Worm (Caenorhabditis elegans): ENCODE data around the gene F33D4.4.
A peak's percentile ranks its signal among the peaks of the same experiment; 100 is the strongest.

Gene F33D4.4

ce11 chrIV:7706805-7707204 is at the start of gene F33D4.4:
F33D4.4 (minus strand) TSS chrIV:7706905.
- 0 out of 2 replicates have a peak, but pooled peaks have one; percentile 12 for TF ChIP-seq dmd-6 (GFP tag; IDR thresholded peaks at IDR 0.05)
- no peak for TF ChIP-seq vab-7 (GFP tag; IDR thresholded peaks at IDR 0.05)
- TF ChIP-seq dve-1 (tag; optimal IDR thresholded peaks at IDR 0.05; ENCODE audit: insufficient read depth) = no peak
- no peak for TF ChIP-seq hif-1 (tag; optimal IDR thresholded peaks at IDR 0.05)
- TF ChIP-seq pqm-1 (tag; optimal IDR thresholded peaks at IDR 0.05) = no peak
- TF ChIP-seq lin-39 (tag; optimal IDR thresholded peaks at IDR 0.05) = no peak
- peak; percentile 55 for TF ChIP-seq nhr-28 (tag; optimal IDR thresholded peaks at IDR 0.05)
- no peak for TF ChIP-seq ceh-20 (GFP tag; IDR thresholded peaks at IDR 0.05)
- no peak for TF ChIP-seq nhr-48 (tag; optimal IDR thresholded peaks at IDR 0.05)
- TF ChIP-seq nhr-111 (GFP tag; optimal IDR thresholded peaks at IDR 0.05) = no peak
- no peak for TF ChIP-seq nhr-25 (tag; optimal IDR thresholded peaks at IDR 0.05; ENCODE audit: borderline replicate concordance, insufficient read depth)
- no peak for TF ChIP-seq egl-43 (GFP tag; IDR thresholded peaks at IDR 0.05)
- no peak for TF ChIP-seq mxl-2 (GFP tag; conservative IDR thresholded peaks at IDR 0.05)

- TF ChIP-seq T26A8.4 (GFP tag; IDR thresholded peaks at IDR 0.05) (0 out of 2 replicates have a peak, but pooled peaks have one; percentile 47), aha-1 (tag) (peak; percentile 21), spr-3 (GFP tag; optimal IDR thresholded peaks at IDR 0.05) (peak; percentile 28), T20F7.1 (GFP tag; optimal IDR thresholded peaks at IDR 0.05) (no peak), set-16 (GFP tag; IDR thresholded peaks at IDR 0.05) (peak; percentile 94), madf-5 (GFP tag; IDR thresholded peaks at IDR 0.05) (0 out of 4 replicates have a peak, but pooled peaks of 1 of the 2 experiments have one; percentile 45), daf-19 (GFP tag; conservative IDR thresholded peaks at IDR 0.05) (no peak), gei-8 (GFP tag; optimal IDR thresholded peaks at IDR 0.05) (no peak), daf-8 (GFP tag; IDR thresholded peaks at IDR 0.05) (no peak), egl-43 (GFP tag; IDR thresholded peaks at IDR 0.05) (peak; percentile 76), jun-1 (tag; optimal IDR thresholded peaks at IDR 0.05) (no peak)
Observed at ce11 chrIV:7754114-7754513, 47.4 kb upstream of the F33D4.4 start.

DNA sequence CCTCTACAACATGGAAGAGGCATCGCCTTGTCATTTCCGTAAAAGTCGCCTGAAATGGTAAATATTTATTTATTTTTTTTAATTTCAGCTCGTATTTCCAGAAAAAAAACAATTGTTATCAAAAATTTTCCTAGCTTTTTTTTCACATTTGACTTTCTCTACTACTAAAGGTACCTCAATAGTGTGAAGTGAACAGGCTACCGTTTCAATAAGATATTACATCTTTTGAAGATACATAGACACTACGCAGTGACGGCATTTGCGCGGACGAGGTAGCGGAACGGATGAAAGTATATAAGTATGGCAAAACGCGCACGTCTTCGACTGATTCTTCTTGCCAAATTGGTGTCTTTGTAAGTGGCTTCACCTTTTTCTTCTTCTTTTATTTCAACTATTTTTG is 46.4 kb upstream of the F33D4.4 start, which contains the start of gene col-14:
col-14 (plus strand) TSS at position 301 of the 400 bp plus-strand sequence.
- no peak for TF ChIP-seq fkh-10 (GFP tag; optimal IDR thresholded peaks at IDR 0.05)
- TF ChIP-seq nhr-28 (tag; optimal IDR thresholded peaks at IDR 0.05) = no peak
- no peak for TF ChIP-seq zip-11 (GFP tag; IDR thresholded peaks at IDR 0.05)
- TF ChIP-seq nhr-76 (tag; optimal IDR thresholded peaks at IDR 0.05) = no peak
- no peak for TF ChIP-seq nhr-102 (tag; optimal IDR thresholded peaks at IDR 0.05)
- TF ChIP-seq rbr-2 (tag; optimal IDR thresholded peaks at IDR 0.05) = no peak
- no peak for TF ChIP-seq egl-27 (tag; optimal IDR thresholded peaks at IDR 0.05)
- TF ChIP-seq F37D6.2 (tag; optimal IDR thresholded peaks at IDR 0.05) = no peak
- TF ChIP-seq lin-39 (tag; optimal IDR thresholded peaks at IDR 0.05) = no peak
- no peak for TF ChIP-seq attf-4 (tag; optimal IDR thresholded peaks at IDR 0.05)
- TF ChIP-seq aly-2 (tag; optimal IDR thresholded peaks at IDR 0.05) = no peak
- TF ChIP-seq ceh-28 (tag; optimal IDR thresholded peaks at IDR 0.05) = no peak
- TF ChIP-seq mdt-29 (GFP tag; IDR thresholded peaks at IDR 0.05) = no peak
- TF ChIP-seq daf-19 (GFP tag; conservative IDR thresholded peaks at IDR 0.05) = no peak
- TF ChIP-seq Y5F2A.4 (GFP tag; optimal IDR thresholded peaks at IDR 0.05) = no peak
- TF ChIP-seq nhr-25 (tag; optimal IDR thresholded peaks at IDR 0.05; ENCODE audit: borderline replicate concordance, insufficient read depth) = no peak

DNA sequence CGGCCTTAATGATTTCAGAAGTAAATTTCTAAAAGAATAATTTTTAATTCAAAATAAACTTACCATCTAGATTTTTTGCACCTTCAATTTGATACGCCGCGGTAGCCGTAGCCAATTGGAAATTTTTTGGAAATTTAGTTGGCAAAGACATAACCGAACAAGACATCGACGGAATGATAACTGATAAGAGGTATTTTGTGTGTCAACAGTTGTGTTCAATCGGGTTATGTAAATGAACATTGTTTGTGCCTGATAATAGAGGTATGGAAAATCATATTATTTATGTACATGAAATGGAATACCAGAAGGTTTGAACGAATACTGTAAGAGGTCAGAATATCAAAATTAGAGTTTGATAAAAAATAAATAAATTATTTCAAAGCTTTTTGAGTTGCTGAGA is 41.1 kb upstream of the F33D4.4 start, which contains the start of gene klo-1:
klo-1 (minus strand) TSS at position 388 of the 400 bp plus-strand sequence.
- TF ChIP-seq dmd-6 (GFP tag; IDR thresholded peaks at IDR 0.05) = peak; percentile 7; the same call in 1 of the 2 replicates
- TF ChIP-seq unc-62 (GFP tag; optimal IDR thresholded peaks at IDR 0.05 in 1 of 2) = peak in 1 of 2 experiments; percentile 26
- TF ChIP-seq unc-62 (tag; optimal IDR thresholded peaks at IDR 0.05) = no peak
- TF ChIP-seq daf-16 (GFP tag; optimal IDR thresholded peaks at IDR 0.05) = no peak
- peak; percentile 93 for TF ChIP-seq daf-16 (tag; optimal IDR thresholded peaks at IDR 0.05)
- TF ChIP-seq nhr-28 (tag; optimal IDR thresholded peaks at IDR 0.05) = peak; percentile 80
- TF ChIP-seq ama-1 (optimal IDR thresholded peaks at IDR 0.05) = no peak
- peak; percentile 96 for TF ChIP-seq pqm-1 (tag; optimal IDR thresholded peaks at IDR 0.05)

Data from whole organism, L4 larva.